Fruit fly (Drosophila melanogaster): ENCODE data around the gene CG43163.

dm6 chr3L:8452986-8453385, 54.0 kb downstream of the CG43163 start:
- TF ChIP-seq Snoo (tag; optimal IDR thresholded peaks at IDR 0.05) = no peak
- TF ChIP-seq CG8301 (tag; optimal IDR thresholded peaks at IDR 0.05) = no peak
- no peak for TF ChIP-seq Pif1A (GFP tag; optimal IDR thresholded peaks at IDR 0.05)
- no peak for TF ChIP-seq EcR (GFP tag; optimal IDR thresholded peaks at IDR 0.05)
- TF ChIP-seq Pif1B (GFP tag; optimal IDR thresholded peaks at IDR 0.05) = no peak
- no peak for TF ChIP-seq CG4496 (GFP tag; IDR thresholded peaks at IDR 0.05)
- no peak for TF ChIP-seq CG12605 (GFP tag; IDR thresholded peaks at IDR 0.05)
- no peak for TF ChIP-seq fd96Ca (GFP tag; IDR thresholded peaks at IDR 0.05)
- no peak for TF ChIP-seq Ets98B (GFP tag; IDR thresholded peaks at IDR 0.05)
- no peak for TF ChIP-seq CG34367 (tag; optimal IDR thresholded peaks at IDR 0.05)
- no peak for TF ChIP-seq CG8159 (tag; optimal IDR thresholded peaks at IDR 0.05)
- TF ChIP-seq CG15710 (tag; optimal IDR thresholded peaks at IDR 0.05) = no peak

All from whole organism, pupa.